Fruit fly (Drosophila melanogaster) whole organism, adult: ENCODE measurements around the gene hwt.
A peak's percentile ranks its signal among the peaks of the same experiment; 100 is the strongest.

ENCODE experiments used
- CG11617 ChIP-seq: fragments of 200-800 bp; sonication (Bioruptor generic); optimal IDR thresholded peaks from 2 replicates; lab custom pipeline; 2017; ENCODE audit warnings: mild to moderate bottlenecking, missing biosample characterization, missing genetic modification reagents, missing genetic modification characterization
- CG12768 ChIP-seq: fragments of 200-800 bp; sonication (Bioruptor generic); optimal IDR thresholded peaks from 2 replicates; lab custom pipeline; 2017; ENCODE audit warnings: missing biosample characterization, missing genetic modification characterization, mild to moderate bottlenecking, moderate library complexity, missing genetic modification reagents
- CG14711 ChIP-seq: fragments of 200-800 bp; sonication (Bioruptor generic); optimal IDR thresholded peaks from 2 replicates; lab custom pipeline; 2018; ENCODE audit warnings: missing biosample characterization, mild to moderate bottlenecking, missing genetic modification characterization, moderate library complexity
- CG1620 ChIP-seq: fragments of 200-800 bp; sonication (Bioruptor generic); optimal IDR thresholded peaks from 2 replicates; lab custom pipeline; 2016; ENCODE audit warnings: missing biosample characterization, missing genetic modification characterization
- CG33017 ChIP-seq: fragments of 200-800 bp; sonication (Bioruptor generic); optimal IDR thresholded peaks from 2 replicates; lab custom pipeline; 2018; ENCODE audit warnings: missing biosample characterization, mild to moderate bottlenecking, missing genetic modification characterization, moderate library complexity
- CG5204 ChIP-seq: fragments of 200-800 bp; sonication (Bioruptor generic); optimal IDR thresholded peaks from 2 replicates; lab custom pipeline; 2016; ENCODE audit warnings: missing biosample characterization, missing genetic modification characterization
- CG7045 ChIP-seq: fragments of 200-800 bp; sonication (Bioruptor generic); optimal IDR thresholded peaks from 2 replicates; lab custom pipeline; 2017; ENCODE audit warnings: missing biosample characterization, mild to moderate bottlenecking, missing genetic modification characterization
- CG7101 ChIP-seq: fragments of 200-800 bp; sonication (Bioruptor generic); optimal IDR thresholded peaks from 2 replicates; lab custom pipeline; 2018; ENCODE audit warnings: missing biosample characterization, mild to moderate bottlenecking, missing genetic modification characterization, moderate library complexity
- Clk ChIP-seq: fragments of 200-800 bp; sonication (Bioruptor generic); optimal IDR thresholded peaks from 2 replicates; lab custom pipeline; 2017; ENCODE audit warnings: missing biosample characterization, missing genetic modification characterization
- Crg-1 ChIP-seq: fragments of 200-800 bp; sonication (Bioruptor generic); optimal IDR thresholded peaks from 2 replicates; lab custom pipeline; 2016; ENCODE audit warnings: missing biosample characterization, missing genetic modification characterization
- Hr96 ChIP-seq: fragments of 200-800 bp; sonication (Bioruptor generic); optimal IDR thresholded peaks from 2 replicates; lab custom pipeline; 2016; ENCODE audit warnings: missing biosample characterization, missing genetic modification characterization
- Mnt ChIP-seq: fragments of 200-800 bp; sonication (Bioruptor generic); optimal IDR thresholded peaks from 2 replicates; lab custom pipeline; 2016; ENCODE audit warnings: missing biosample characterization, mild to moderate bottlenecking, missing genetic modification characterization
- bab1 ChIP-seq: fragments of 200-800 bp; sonication (Bioruptor generic); optimal IDR thresholded peaks from 3 replicates; lab custom pipeline; 2019; ENCODE audit warnings: missing biosample characterization, mild to moderate bottlenecking, missing genetic modification characterization, moderate library complexity
- cic ChIP-seq: fragments of 200-800 bp; sonication (Bioruptor generic); optimal IDR thresholded peaks from 2 replicates; lab custom pipeline; 2017; ENCODE audit warnings: missing biosample characterization, mild to moderate bottlenecking, missing genetic modification characterization, moderate library complexity
- cnc ChIP-seq, 2 experiments: fragments of >200 bp; optimal IDR thresholded peaks; 2 replicates each; lab custom pipeline; 2017
- kay ChIP-seq: fragments of 200-800 bp; sonication (Bioruptor generic); peaks from one replicate; lab custom pipeline; 2016; ENCODE audit warnings: missing biosample characterization, missing genetic modification characterization, borderline replicate concordance
- ovo ChIP-seq: fragments of 200-800 bp; sonication (Bioruptor generic); optimal IDR thresholded peaks from 2 replicates; lab custom pipeline; 2016; ENCODE audit warnings: missing biosample characterization, missing genetic modification characterization
- pad ChIP-seq: fragments of 200-800 bp; sonication (Bioruptor generic); optimal IDR thresholded peaks from 3 replicates; lab custom pipeline; 2017; ENCODE audit warnings: missing biosample characterization, missing genetic modification characterization, mild to moderate bottlenecking, moderate library complexity, missing genetic modification reagents
- tj ChIP-seq: fragments of 200-800 bp; sonication (Bioruptor generic); optimal IDR thresholded peaks from 3 replicates; lab custom pipeline; 2017; ENCODE audit warnings: missing biosample characterization, mild to moderate bottlenecking, missing genetic modification characterization, moderate library complexity
- toe ChIP-seq: fragments of 200-800 bp; sonication (Bioruptor generic); optimal IDR thresholded peaks from 2 replicates; lab custom pipeline; 2016; ENCODE audit warnings: missing biosample characterization, missing genetic modification characterization

The hwt gene

DNA sequence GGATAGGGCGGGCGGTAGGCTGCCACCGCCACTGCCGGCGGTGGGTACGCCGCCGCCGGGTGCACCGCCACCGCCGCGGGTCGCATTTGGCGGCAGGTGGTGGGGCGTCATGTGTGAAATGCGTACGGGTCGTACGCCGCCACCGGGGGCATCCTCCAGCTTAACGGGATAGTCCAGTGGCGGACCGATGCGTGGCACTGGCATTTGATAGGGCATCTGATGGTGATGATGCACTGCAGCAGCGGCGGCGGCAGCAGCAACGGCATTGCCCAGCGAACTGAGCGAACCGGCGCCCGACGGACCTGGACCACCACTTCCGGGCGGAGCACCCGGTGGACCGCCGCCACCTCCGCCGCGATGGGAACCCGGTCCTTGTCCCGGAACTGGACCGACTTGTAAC, 13.6 kb upstream of the hwt start:
- no peak for TF ChIP-seq CG5204 (GFP tag; lab: Kevin White, UChicago)
- no peak for TF ChIP-seq tj

DNA sequence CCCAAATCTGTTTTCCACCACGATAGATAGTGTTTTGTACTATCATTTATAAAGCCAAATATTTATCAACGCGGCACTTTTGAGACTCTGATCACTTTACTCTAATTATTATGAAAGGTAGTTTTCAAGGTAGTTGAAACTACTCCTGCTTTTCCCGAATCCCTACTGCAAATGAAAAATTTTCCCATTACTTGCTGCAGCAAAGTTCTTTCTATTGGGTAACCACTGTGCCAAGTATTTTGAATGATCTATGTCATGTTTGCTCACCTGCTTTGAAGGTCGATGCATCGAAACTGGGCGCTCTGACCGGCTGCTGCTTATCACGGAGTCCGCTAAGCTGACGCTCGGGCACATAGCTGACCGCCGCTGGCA, 13.0 kb upstream of the hwt start:
- TF ChIP-seq cnc (optimal IDR thresholded peaks at IDR 0.05; lab: Kevin White, UChicago) (no peak), ovo (GFP tag; lab: Kevin White, UChicago) (no peak), Mnt (no peak), CG12768 (GFP tag; lab: Kevin White, UChicago) (no peak), CG1620 (no peak)

DNA sequence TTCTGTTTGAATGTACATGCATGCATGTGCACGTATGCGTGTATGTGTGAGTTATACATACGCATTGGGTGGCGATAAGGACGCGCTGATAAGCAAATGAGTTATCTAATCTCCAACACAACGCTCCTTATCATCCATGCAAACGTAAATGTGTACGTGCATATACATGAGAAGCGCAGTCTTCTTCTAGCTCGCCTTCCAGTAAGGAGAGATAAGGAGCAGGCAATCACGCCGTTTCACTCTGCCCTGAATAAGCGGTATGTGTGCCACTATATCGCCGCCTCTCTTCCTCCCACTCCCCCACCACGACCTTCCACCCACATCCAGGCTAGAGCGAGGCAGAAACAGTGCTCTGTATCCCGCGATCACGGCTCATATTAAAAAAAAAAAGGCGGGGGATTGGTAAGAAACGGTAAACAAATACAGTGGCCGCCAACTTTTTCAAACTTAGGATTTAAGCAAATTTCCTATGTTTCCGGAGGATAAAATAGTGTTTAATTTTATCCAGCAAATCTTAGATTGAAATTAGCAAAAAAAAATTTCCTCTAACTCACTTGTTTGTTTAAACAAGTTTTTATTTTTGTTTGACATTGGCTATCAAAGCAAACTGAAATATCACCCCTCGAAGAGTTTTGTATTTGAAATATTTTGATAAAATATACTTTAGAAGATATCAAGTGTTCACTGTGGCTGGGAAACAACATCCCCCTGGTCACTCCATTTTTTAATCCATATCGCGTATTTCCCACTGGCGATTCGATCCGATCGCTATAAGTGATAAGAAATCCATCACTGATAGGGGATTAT, 12.4 kb upstream of the hwt start:
- TF ChIP-seq ovo (GFP tag; lab: Kevin White, UChicago) (peak; percentile 6), CG7045 (no peak), pad (peak; percentile 92), cic (GFP tag; lab: Kevin White, UChicago) (peak; percentile 56), Mnt (peak; percentile 68), CG7101 (tag; lab: Kevin White, UChicago) (peak; percentile 42), CG14711 (tag; lab: Kevin White, UChicago) (no peak), Hr96 (GFP tag; lab: Kevin White, UChicago) (peak; percentile 14), Clk (GFP tag; lab: Kevin White, UChicago) (no peak), toe (GFP tag; lab: Kevin White, UChicago) (no peak), CG33017 (peak; percentile 21)

DNA sequence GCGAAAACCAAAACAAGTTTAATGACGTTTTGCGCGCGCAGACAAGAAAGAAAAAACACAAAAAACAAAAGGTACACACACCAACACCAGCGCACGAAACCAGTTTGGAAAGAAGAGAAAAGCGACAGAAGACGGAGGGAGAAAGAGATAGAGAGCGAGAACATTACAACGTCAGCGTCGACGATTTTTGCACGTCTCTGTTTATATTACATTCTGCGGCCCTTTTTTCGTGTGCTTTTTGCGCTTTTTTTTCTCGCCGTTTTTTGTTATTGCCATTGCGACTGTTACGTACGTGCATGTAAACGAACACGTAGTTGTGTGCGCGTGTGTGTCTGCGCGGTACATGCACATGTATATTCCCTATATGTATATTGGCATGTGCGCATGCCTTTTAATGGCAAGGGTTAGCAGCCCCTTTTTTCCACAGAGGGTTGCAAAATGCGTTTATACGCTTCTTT, 11.8 kb upstream of the hwt start:
- no peak for TF ChIP-seq Hr96 (GFP tag; lab: Kevin White, UChicago)
- TF ChIP-seq bab1 (GFP tag; lab: Kevin White, UChicago): peak; percentile 15
- TF ChIP-seq kay (GFP tag; lab: Kevin White, UChicago): no peak
- peak; percentile 74 for TF ChIP-seq Mnt
- TF ChIP-seq CG12768 (GFP tag; lab: Kevin White, UChicago): no peak
- TF ChIP-seq pad: no peak
- TF ChIP-seq CG7101 (tag; lab: Kevin White, UChicago): no peak
- no peak for TF ChIP-seq ovo (GFP tag; lab: Kevin White, UChicago)
- TF ChIP-seq cnc (optimal IDR thresholded peaks at IDR 0.05; lab: Kevin White, UChicago): no peak
- no peak for TF ChIP-seq toe (GFP tag; lab: Kevin White, UChicago)
- TF ChIP-seq CG1620: no peak
- TF ChIP-seq tj: peak; percentile 81
- TF ChIP-seq CG5204 (GFP tag; lab: Kevin White, UChicago): no peak
- no peak for TF ChIP-seq CG14711 (tag; lab: Kevin White, UChicago)
- TF ChIP-seq CG7045: no peak

DNA sequence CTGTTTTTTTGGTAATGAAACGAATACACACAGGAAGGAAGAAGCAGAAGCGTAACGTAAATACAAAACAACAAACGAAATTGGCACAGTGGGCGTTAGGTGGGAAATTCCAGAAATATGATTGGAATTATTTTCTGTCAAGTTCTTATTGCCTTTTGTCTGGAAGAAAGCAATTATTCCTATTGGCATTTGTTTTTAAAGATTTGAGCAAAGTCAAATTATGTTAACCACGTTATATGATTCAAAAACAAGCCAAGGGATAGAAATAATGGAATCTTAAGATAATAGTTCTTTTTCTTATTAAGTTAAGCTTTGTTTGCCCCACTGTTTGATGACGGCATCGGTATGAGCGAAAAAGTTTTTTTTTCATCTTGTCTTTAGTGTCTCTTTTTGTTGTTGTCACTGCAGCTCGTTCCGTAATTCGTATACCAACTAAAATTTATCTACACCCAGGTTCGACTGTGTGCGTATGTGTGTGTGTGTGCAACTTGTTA, 11.3 kb upstream of the hwt start:
- no peak for TF ChIP-seq cnc (optimal IDR thresholded peaks at IDR 0.05; lab: Kevin White, UChicago)
- TF ChIP-seq CG7101 (tag; lab: Kevin White, UChicago): peak; percentile 96
- TF ChIP-seq CG5204 (GFP tag; lab: Kevin White, UChicago): peak; percentile 89
- peak; percentile 56 for TF ChIP-seq pad
- TF ChIP-seq CG33017: peak; percentile 89
- TF ChIP-seq Mnt: no peak
- TF ChIP-seq Crg-1 (GFP tag; lab: Kevin White, UChicago): peak; percentile 81
- TF ChIP-seq CG12768 (GFP tag; lab: Kevin White, UChicago): peak; percentile 82
- TF ChIP-seq CG11617 (GFP tag; lab: Kevin White, UChicago): peak; percentile 93
- TF ChIP-seq Hr96 (GFP tag; lab: Kevin White, UChicago): peak; percentile 50
- TF ChIP-seq kay (GFP tag; lab: Kevin White, UChicago): no peak
- TF ChIP-seq bab1 (GFP tag; lab: Kevin White, UChicago): peak; percentile 78
- peak; percentile 85 for TF ChIP-seq CG1620
- peak; percentile 89 for TF ChIP-seq CG14711 (tag; lab: Kevin White, UChicago)
- no peak for TF ChIP-seq cic (GFP tag; lab: Kevin White, UChicago)
- TF ChIP-seq ovo (GFP tag; lab: Kevin White, UChicago): peak; percentile 22
- TF ChIP-seq tj: no peak
- TF ChIP-seq CG7045: peak; percentile 86
- peak; percentile 82 for TF ChIP-seq Clk (GFP tag; lab: Kevin White, UChicago)
- TF ChIP-seq toe (GFP tag; lab: Kevin White, UChicago): peak; percentile 79

DNA sequence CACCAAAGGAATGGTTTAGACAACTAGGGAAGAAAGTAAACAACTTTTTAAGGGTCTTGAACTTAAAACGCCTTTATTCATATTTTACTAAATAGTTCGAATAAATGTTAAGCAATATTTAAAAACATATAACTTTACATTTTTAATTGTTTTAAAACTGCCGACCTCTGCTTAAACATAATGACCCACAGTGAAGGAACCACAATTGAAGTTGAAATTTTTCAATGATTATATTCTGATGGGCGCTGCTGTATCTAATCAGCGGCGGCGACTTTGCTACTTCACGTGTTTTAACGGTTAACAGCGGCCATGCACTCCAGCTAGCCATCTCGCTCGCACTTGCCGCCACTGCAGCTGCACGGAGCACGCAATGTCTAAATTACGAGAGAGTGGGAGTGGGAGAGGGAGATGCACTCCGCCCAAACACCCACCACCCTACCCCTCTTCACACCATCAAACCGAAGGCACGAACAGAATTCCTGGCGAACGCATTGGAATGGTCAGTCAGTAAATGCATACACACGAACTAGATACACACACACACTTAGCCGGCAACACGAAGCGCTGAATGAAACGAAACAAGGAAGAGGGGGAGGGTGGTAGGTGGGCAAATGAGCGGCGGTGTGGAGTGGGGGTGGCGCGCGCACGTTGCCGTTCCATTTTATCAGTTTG, 10.6 kb upstream of the hwt start:
- TF ChIP-seq cnc (optimal IDR thresholded peaks at IDR 0.05; lab: Kevin White, UChicago) (no peak), CG33017 (peak; percentile 5), kay (GFP tag; lab: Kevin White, UChicago) (no peak), Clk (GFP tag; lab: Kevin White, UChicago) (no peak), tj (no peak), CG14711 (tag; lab: Kevin White, UChicago) (peak; percentile 55), toe (GFP tag; lab: Kevin White, UChicago) (no peak), Mnt (peak; percentile 72), CG7101 (tag; lab: Kevin White, UChicago) (peak; percentile 57), Hr96 (GFP tag; lab: Kevin White, UChicago) (peak; percentile 7), CG7045 (no peak), ovo (GFP tag; lab: Kevin White, UChicago) (peak; percentile 87), Crg-1 (GFP tag; lab: Kevin White, UChicago) (no peak), bab1 (GFP tag; lab: Kevin White, UChicago) (peak; percentile 11), pad (peak; percentile 91), CG12768 (GFP tag; lab: Kevin White, UChicago) (no peak), CG1620 (peak; percentile 24), CG5204 (GFP tag; lab: Kevin White, UChicago) (peak; percentile 32), CG11617 (GFP tag; lab: Kevin White, UChicago) (peak; percentile 47), cic (GFP tag; lab: Kevin White, UChicago) (peak; percentile 91)
